Worm (Caenorhabditis elegans) whole organism, midembryonic: ENCODE measurements around the gene pelo-1.

Experiments used
- T22C8.4 ChIP-seq: fragments of 200-800 bp; sonication (Bioruptor generic); IDR thresholded peaks from 2 replicates; pipeline ENCODE4 v1.3.6; 2022; ENCODE audit warnings: missing genetic modification characterization, missing compliant biosample characterization
- cog-1 ChIP-seq: sonication (generic microtip); optimal IDR thresholded peaks from 2 replicates; lab custom pipeline; 2016; ENCODE audit warnings: missing genetic modification characterization, missing compliant biosample characterization
- flt-1 ChIP-seq: fragments of 200-800 bp; sonication (Bioruptor generic); IDR thresholded peaks from 2 replicates; pipeline ENCODE4 v1.3.6; 2022; ENCODE audit warnings: missing genetic modification characterization, missing compliant biosample characterization
- klf-2 ChIP-seq: fragments of 200-800 bp; sonication (Bioruptor generic); conservative IDR thresholded peaks from 2 replicates; pipeline ENCODE4 v1.3.6; 2022; ENCODE audit warnings: missing genetic modification reagents, missing genetic modification characterization, missing compliant biosample characterization
- tab-1 ChIP-seq: fragments of 200-800 bp; sonication (Bioruptor generic); IDR thresholded peaks from 2 replicates; pipeline ENCODE4 v1.3.6; 2022; ENCODE audit warnings: missing genetic modification characterization, missing compliant biosample characterization
- ztf-23 ChIP-seq: fragments of 200-800 bp; sonication (Bioruptor generic); IDR thresholded peaks from 2 replicates; pipeline ENCODE4 v1.3.6; 2022; ENCODE audit warnings: missing genetic modification reagents, missing genetic modification characterization, missing compliant biosample characterization
- ztf-29 ChIP-seq: fragments of 200-800 bp; sonication (Bioruptor generic); IDR thresholded peaks from 2 replicates; pipeline ENCODE4 v1.3.6; 2022; ENCODE audit warnings: missing genetic modification reagents, missing genetic modification characterization, missing compliant biosample characterization

DNA sequence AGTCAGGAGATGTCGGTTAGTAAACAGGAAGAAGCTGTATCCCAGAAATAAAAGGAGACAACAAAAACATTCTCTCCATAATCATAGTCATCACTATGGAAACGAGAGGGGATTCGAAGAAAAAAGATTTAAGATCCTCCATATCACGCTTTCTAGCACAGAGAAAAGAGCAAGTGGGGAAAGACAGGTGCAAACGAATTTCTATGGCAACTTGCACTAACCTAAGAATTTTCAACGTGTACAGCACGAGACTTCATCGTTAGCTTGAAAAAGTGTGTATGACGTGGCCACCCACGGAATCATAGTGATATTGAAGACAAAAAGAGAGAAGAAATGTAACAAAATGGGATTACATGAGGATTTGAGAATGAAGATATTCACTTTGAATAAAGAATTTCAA, 16.8 kb upstream of the pelo-1 start:
- no peak for TF ChIP-seq tab-1 (GFP tag; lab: Robert Waterston, UW)
- no peak for TF ChIP-seq cog-1 (tag; lab: Kevin White, UChicago)
- TF ChIP-seq T22C8.4, result no peak
- TF ChIP-seq klf-2 (GFP tag; lab: Robert Waterston, UW), result no peak
- TF ChIP-seq flt-1 (GFP tag; lab: Robert Waterston, UW), result no peak
- TF ChIP-seq ztf-29, result no peak
- no peak for TF ChIP-seq ztf-23 (GFP tag; lab: Robert Waterston, UW)
